Worm (Caenorhabditis elegans) whole organism, L3 larva: ENCODE data around the gene nlf-1.

Source experiments
- R02D3.7 ChIP-seq: fragments of 150-350 bp; optimal IDR thresholded peaks from 2 replicates; lab custom pipeline; 2014; ENCODE audit warnings: missing biosample characterization, missing genetic modification characterization
- aly-2 ChIP-seq: fragments of 150-350 bp; optimal IDR thresholded peaks from 2 replicates; lab custom pipeline; 2014; ENCODE audit warnings: missing biosample characterization, missing genetic modification characterization
- ceh-28 ChIP-seq: fragments of 150-350 bp; optimal IDR thresholded peaks from 2 replicates; lab custom pipeline; 2014; ENCODE audit warnings: missing biosample characterization, missing genetic modification reagents, missing genetic modification characterization
- elt-2 ChIP-seq: sonication (generic microtip); optimal IDR thresholded peaks from 2 replicates; lab custom pipeline; 2016; ENCODE audit warnings: missing genetic modification reagents, mild to moderate bottlenecking, missing genetic modification characterization, missing compliant biosample characterization
- lin-15B ChIP-seq: fragments of 150-350 bp; optimal IDR thresholded peaks from 2 replicates; lab custom pipeline; 2014; ENCODE audit warnings: missing biosample characterization, missing genetic modification characterization
- lsy-12 ChIP-seq: sonication (generic microtip); optimal IDR thresholded peaks from 2 replicates; lab custom pipeline; 2016; ENCODE audit warnings: mild to moderate bottlenecking, missing genetic modification characterization, missing compliant biosample characterization
- skn-1 ChIP-seq: fragments of 150-350 bp; optimal IDR thresholded peaks from 2 replicates; lab custom pipeline; 2014; ENCODE audit warnings: missing biosample characterization, missing genetic modification characterization
- snpc-4 ChIP-seq: fragments of 150-350 bp; optimal IDR thresholded peaks from 2 replicates; lab custom pipeline; 2014; ENCODE audit warnings: missing biosample characterization, missing genetic modification characterization
- unc-39 ChIP-seq: sonication (generic microtip); optimal IDR thresholded peaks from 4 replicates; lab custom pipeline; 2017; ENCODE audit warnings: missing biosample characterization, missing genetic modification characterization
- unc-62 ChIP-seq: fragments of 150-350 bp; sonication (generic microtip); optimal IDR thresholded peaks from 4 replicates; lab custom pipeline; 2014; ENCODE audit warnings: missing biosample characterization, missing genetic modification reagents, missing genetic modification characterization
- ztf-11 ChIP-seq: fragments of 150-350 bp; optimal IDR thresholded peaks from 2 replicates; lab custom pipeline; 2014; ENCODE audit warnings: missing biosample characterization, missing genetic modification characterization

- TF ChIP-seq ceh-28 (no peak), skn-1 (tag; lab: Kevin White, UChicago) (no peak), lin-15B (tag; lab: Kevin White, UChicago) (no peak), aly-2 (no peak), unc-62 (no peak), lsy-12 (no peak), unc-39 (tag; lab: Kevin White, UChicago) (no peak), ztf-11 (tag; lab: Kevin White, UChicago) (no peak), R02D3.7 (tag; lab: Kevin White, UChicago) (no peak), snpc-4 (tag; lab: Kevin White, UChicago) (no peak), elt-2 (tag; lab: Kevin White, UChicago) (no peak)
These were observed 7.6 kb upstream of the nlf-1 start, which contains the start of gene F55A4.3 for ce11 chrX:1025010-1025409.
